Fruit fly (Drosophila melanogaster) whole organism, pupa: ENCODE data around the gene CG13113.

Source experiments
- CG10348 ChIP-seq: fragments of 200-800 bp; sonication (Bioruptor generic); IDR thresholded peaks from 2 replicates; pipeline ENCODE4 v1.3.6; 2022; ENCODE audit warnings: missing biosample characterization, missing genetic modification characterization
- CG4496 ChIP-seq: fragments of 200-800 bp; sonication (Bioruptor generic); IDR thresholded peaks from 3 replicates; pipeline ENCODE4 v1.3.6; 2022; ENCODE audit warnings: missing biosample characterization, missing genetic modification characterization
- CG8301 ChIP-seq: fragments of 200-800 bp; sonication (Bioruptor generic); optimal IDR thresholded peaks from 2 replicates; lab custom pipeline; 2018; ENCODE audit warnings: missing biosample characterization, mild to moderate bottlenecking, missing genetic modification characterization
- CG9948 ChIP-seq: fragments of 200-800 bp; sonication (Bioruptor generic); optimal IDR thresholded peaks from 2 replicates; lab custom pipeline; 2018; ENCODE audit warnings: missing biosample characterization, mild to moderate bottlenecking, missing genetic modification characterization, moderate library complexity
- EcR ChIP-seq: fragments of 200-800 bp; sonication (Bioruptor generic); optimal IDR thresholded peaks from 3 replicates; lab custom pipeline; 2019; ENCODE audit warnings: missing biosample characterization, missing genetic modification characterization, mild to moderate bottlenecking, moderate library complexity, missing genetic modification reagents
- fd96Ca ChIP-seq: fragments of 200-800 bp; sonication (Bioruptor generic); IDR thresholded peaks from 3 replicates; pipeline ENCODE4 v1.3.6; 2022; ENCODE audit warnings: missing biosample characterization, missing genetic modification characterization
- rn ChIP-seq: fragments of 200-800 bp; sonication (Bioruptor generic); IDR thresholded peaks from 2 replicates; pipeline ENCODE4 v1.3.6; 2022; ENCODE audit warnings: missing biosample characterization, missing genetic modification characterization

dm6 chr2L:9510429-9510828 is 33.5 kb upstream of the CG13113 start:
- TF ChIP-seq EcR (GFP tag; lab: Kevin White, UChicago), result no peak
- no peak for TF ChIP-seq CG10348 (GFP tag; lab: Robert Waterston, UW)
- TF ChIP-seq CG8301 (tag; lab: Kevin White, UChicago), result no peak
- no peak for TF ChIP-seq rn (GFP tag; lab: Robert Waterston, UW)
- no peak for TF ChIP-seq CG4496 (GFP tag; lab: Robert Waterston, UW)
- TF ChIP-seq fd96Ca, result no peak
- no peak for TF ChIP-seq CG9948 (tag; lab: Kevin White, UChicago)
